Fruit fly (Drosophila melanogaster): Measurements from ENCODE around the gene Prp4k.

Gene Prp4k

DNA sequence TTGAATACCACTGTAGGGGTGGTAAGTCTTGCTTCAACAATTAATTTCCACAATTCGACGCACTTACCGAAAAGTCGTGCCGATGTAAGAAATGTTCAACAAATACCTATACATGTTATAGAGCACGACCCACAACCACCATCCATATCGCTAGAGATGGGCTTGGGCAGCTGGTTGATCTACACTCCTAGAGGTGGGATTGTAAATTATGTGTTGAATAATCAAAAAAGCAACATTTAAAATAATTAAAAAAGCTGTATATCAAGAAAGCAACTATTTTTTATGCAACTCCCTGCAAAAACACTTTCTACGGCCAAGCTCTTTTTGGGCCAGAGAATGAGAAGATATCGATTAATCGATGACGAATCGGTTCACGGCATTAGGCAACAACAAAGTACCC lies 27.0 kb downstream of the Prp4k start, which contains the start of the genes CG34140, Mkp and Mtch (continued):
- TF ChIP-seq CG11560 (tag; IDR thresholded peaks at IDR 0.05), result 0 out of 3 replicates have a peak, but pooled peaks have one; percentile 43
- TF ChIP-seq CG9817 (tag; optimal IDR thresholded peaks at IDR 0.05), result peak; percentile 88
- TF ChIP-seq stwl (tag; optimal IDR thresholded peaks at IDR 0.05), result peak; percentile 67
- TF ChIP-seq CG18764 (GFP tag; optimal IDR thresholded peaks at IDR 0.05), result peak; percentile 72
- TF ChIP-seq Antp (GFP tag; optimal IDR thresholded peaks at IDR 0.05), result peak; percentile 89
- peak; percentile 92 for TF ChIP-seq bab2 (GFP tag; optimal IDR thresholded peaks at IDR 0.05)
- no peak for TF ChIP-seq dmrt99B (tag; optimal IDR thresholded peaks at IDR 0.05)
- TF ChIP-seq Hsf (GFP tag; optimal IDR thresholded peaks at IDR 0.05), result peak; percentile 89
- TF ChIP-seq ro (GFP tag; IDR thresholded peaks at IDR 0.05), result no peak
- TF ChIP-seq Dek (tag; optimal IDR thresholded peaks at IDR 0.05), result peak; percentile 76
- TF ChIP-seq Hr39 (optimal IDR thresholded peaks at IDR 0.05), result no peak
- TF ChIP-seq CG1024 (GFP tag; IDR thresholded peaks at IDR 0.05), result peak; percentile 48; the same call in 1 of the 2 replicates
- TF ChIP-seq ham (GFP tag; IDR thresholded peaks at IDR 0.05), result no peak
- peak; percentile 50 for TF ChIP-seq CG3065 (GFP tag; optimal IDR thresholded peaks at IDR 0.05)
- no peak for TF ChIP-seq Vsx1 (GFP tag; optimal IDR thresholded peaks at IDR 0.05)
- TF ChIP-seq pho (GFP tag; optimal IDR thresholded peaks at IDR 0.05), result peak; percentile 91
- TF ChIP-seq psq (GFP tag; optimal IDR thresholded peaks at IDR 0.05), result peak; percentile 55
- peak; percentile 90 to 99 for TF ChIP-seq Pdp1 (GFP tag; optimal IDR thresholded peaks at IDR 0.05)
- no peak for TF ChIP-seq CG17568 (GFP tag; optimal IDR thresholded peaks at IDR 0.05)
- peak; percentile 82 for TF ChIP-seq CG12744 (GFP tag; optimal IDR thresholded peaks at IDR 0.05)
- peak; percentile 77 for TF ChIP-seq E2f1 (GFP tag; IDR thresholded peaks at IDR 0.05)
- no peak for TF ChIP-seq CG12071 (GFP tag; optimal IDR thresholded peaks at IDR 0.05)
- no peak for TF ChIP-seq Fer3 (tag; optimal IDR thresholded peaks at IDR 0.05)
- TF ChIP-seq stc (GFP tag; IDR thresholded peaks at IDR 0.05), result peak; percentile 74; the same call in 1 of the 2 replicates
- TF ChIP-seq MESR4 (GFP tag; optimal IDR thresholded peaks at IDR 0.05), result peak; percentile 75
- TF ChIP-seq hth (optimal IDR thresholded peaks at IDR 0.05), result no peak
- TF ChIP-seq CG17328 (GFP tag; IDR thresholded peaks at IDR 0.05), result peak; percentile 71
- peak; percentile 87 for TF ChIP-seq Side (GFP tag; optimal IDR thresholded peaks at IDR 0.05)
- peak; percentile 81 for TF ChIP-seq CG6689 (GFP tag; IDR thresholded peaks at IDR 0.05)
- peak; percentile 76 for TF ChIP-seq H2.0 (GFP tag; IDR thresholded peaks at IDR 0.05)
- no peak for TF ChIP-seq Poxn (GFP tag; IDR thresholded peaks at IDR 0.05)
- peak; percentile 40 for TF ChIP-seq CG7987 (GFP tag; optimal IDR thresholded peaks at IDR 0.05)
- no peak for TF ChIP-seq CG3407 (GFP tag; optimal IDR thresholded peaks at IDR 0.05)
- TF ChIP-seq Camta (GFP tag; optimal IDR thresholded peaks at IDR 0.05), result peak; percentile 79
- TF ChIP-seq CG6272 (GFP tag; IDR thresholded peaks at IDR 0.05), result peak; percentile 83
- no peak for TF ChIP-seq D19A (tag; optimal IDR thresholded peaks at IDR 0.05)
- peak; percentile 89 for TF ChIP-seq pum (GFP tag; optimal IDR thresholded peaks at IDR 0.05)
- TF ChIP-seq CG2875 (GFP tag; optimal IDR thresholded peaks at IDR 0.05), result no peak
- TF ChIP-seq CG12942 (GFP tag; optimal IDR thresholded peaks at IDR 0.05), result peak; percentile 86
- peak; percentile 39 for TF ChIP-seq pb (GFP tag; optimal IDR thresholded peaks at IDR 0.05)
- TF ChIP-seq CG30020 (tag; optimal IDR thresholded peaks at IDR 0.05), result peak; percentile 80
- peak; percentile 89 for TF ChIP-seq amos (GFP tag; IDR thresholded peaks at IDR 0.05; ENCODE audit: partially characterized antibody)
- TF ChIP-seq CG16779 (GFP tag; IDR thresholded peaks at IDR 0.05), result peak; percentile 46; the same call in 1 of the 2 replicates
- peak; percentile 78 for TF ChIP-seq Atf6 (GFP tag; IDR thresholded peaks at IDR 0.05)
- TF ChIP-seq CG31388 (GFP tag; optimal IDR thresholded peaks at IDR 0.05), result peak; percentile 54
- TF ChIP-seq CG15011 (GFP tag; optimal IDR thresholded peaks at IDR 0.05), result no peak
- peak; percentile 84 for TF ChIP-seq sob (GFP tag; IDR thresholded peaks at IDR 0.05)
- peak; percentile 89 for TF ChIP-seq zfh2 (GFP tag; optimal IDR thresholded peaks at IDR 0.05)
- TF ChIP-seq CG6654 (GFP tag; optimal IDR thresholded peaks at IDR 0.05), result no peak
- peak; percentile 77 for TF ChIP-seq pnt (GFP tag; optimal IDR thresholded peaks at IDR 0.05)
- TF ChIP-seq sc (optimal IDR thresholded peaks at IDR 0.05), result no peak
- no peak for TF ChIP-seq sc (GFP tag; optimal IDR thresholded peaks at IDR 0.05)
- TF ChIP-seq CG12236 (GFP tag; optimal IDR thresholded peaks at IDR 0.05), result peak; percentile 63

Measured in whole organism, embryonic.